Worm (Caenorhabditis elegans) whole organism, L1 larva: ENCODE measurements around the gene F19G12.8.

Experiments
- blmp-1 ChIP-seq: fragments of 150-350 bp; optimal IDR thresholded peaks from 2 replicates; lab custom pipeline; 2014; ENCODE audit warnings: missing biosample characterization, missing genetic modification characterization
- ces-1 ChIP-seq: fragments of 150-350 bp; optimal IDR thresholded peaks from 2 replicates; lab custom pipeline; 2014; ENCODE audit warnings: missing biosample characterization, missing genetic modification reagents, missing genetic modification characterization
- efl-3 ChIP-seq: fragments of 200-800 bp; sonication (Bioruptor generic); optimal IDR thresholded peaks from 2 replicates; lab custom pipeline; 2018; ENCODE audit warnings: mild to moderate bottlenecking, missing genetic modification characterization, missing compliant biosample characterization
- fos-1 ChIP-seq: fragments of 150-350 bp; optimal IDR thresholded peaks from 2 replicates; lab custom pipeline; 2014; ENCODE audit warnings: missing biosample characterization, missing genetic modification characterization
- lin-13 ChIP-seq: fragments of 150-350 bp; optimal IDR thresholded peaks from 2 replicates; lab custom pipeline; 2014; ENCODE audit warnings: missing biosample characterization, missing genetic modification reagents, missing genetic modification characterization
- lir-3 ChIP-seq: sonication (generic microtip); optimal IDR thresholded peaks from 2 replicates; lab custom pipeline; 2016; ENCODE audit warnings: mild to moderate bottlenecking, missing genetic modification characterization, moderate library complexity, missing compliant biosample characterization; ENCODE audit not compliant: poor library complexity
- mef-2 ChIP-seq: fragments of 150-350 bp; optimal IDR thresholded peaks from 2 replicates; lab custom pipeline; 2014; ENCODE audit warnings: missing biosample characterization, missing genetic modification characterization
- mep-1 ChIP-seq: fragments of 150-350 bp; optimal IDR thresholded peaks from 2 replicates; lab custom pipeline; 2014; ENCODE audit warnings: missing biosample characterization, missing genetic modification characterization
- snpc-4 ChIP-seq: fragments of 150-350 bp; optimal IDR thresholded peaks from 2 replicates; lab custom pipeline; 2014; ENCODE audit warnings: missing biosample characterization, missing genetic modification characterization
- sox-4 ChIP-seq: sonication (generic microtip); optimal IDR thresholded peaks from 2 replicates; lab custom pipeline; 2016; ENCODE audit warnings: missing genetic modification characterization, missing compliant biosample characterization
- sptf-1 ChIP-seq: fragments of 150-350 bp; optimal IDR thresholded peaks from 2 replicates; lab custom pipeline; 2014; ENCODE audit warnings: missing biosample characterization, missing genetic modification characterization
- tbx-2 ChIP-seq: sonication (generic microtip); optimal IDR thresholded peaks from 2 replicates; lab custom pipeline; 2016; ENCODE audit warnings: missing genetic modification characterization, missing compliant biosample characterization

ce11 chrX:1372464-1372863, 44.7 kb upstream of the F19G12.8 start:
- no peak for TF ChIP-seq sptf-1 (tag; lab: Kevin White, UChicago)
- TF ChIP-seq ces-1 (GFP tag; lab: Kevin White, UChicago) = no peak
- no peak for TF ChIP-seq mef-2 (tag; lab: Kevin White, UChicago)
- TF ChIP-seq lir-3 (tag; lab: Kevin White, UChicago) = no peak
- no peak for TF ChIP-seq mep-1 (tag; lab: Kevin White, UChicago)
- TF ChIP-seq lin-13 (GFP tag; lab: Kevin White, UChicago) = no peak
- no peak for TF ChIP-seq efl-3
- no peak for TF ChIP-seq blmp-1
- TF ChIP-seq tbx-2 (tag; lab: Kevin White, UChicago) = no peak
- TF ChIP-seq fos-1 (tag; lab: Kevin White, UChicago) = no peak
- TF ChIP-seq snpc-4 (tag; lab: Kevin White, UChicago) = no peak
- no peak for TF ChIP-seq sox-4
